Fruit fly (Drosophila melanogaster) whole organism, embryonic: Measurements from ENCODE around the gene CG10874.
A peak's percentile ranks its signal among the peaks of the same experiment; 100 is the strongest.

Source experiments
- Blimp-1 ChIP-seq: fragments of 200-800 bp; sonication (Bioruptor generic); optimal IDR thresholded peaks from 3 replicates; lab custom pipeline; 2018; ENCODE audit warnings: missing biosample characterization, missing genetic modification characterization, mild to moderate bottlenecking, moderate library complexity, missing genetic modification reagents
- CG10147 ChIP-seq: fragments of 200-800 bp; sonication (Bioruptor generic); optimal IDR thresholded peaks from 2 replicates; lab custom pipeline; 2019; ENCODE audit warnings: missing biosample characterization, mild to moderate bottlenecking, missing genetic modification characterization, moderate library complexity
- CG10366 ChIP-seq: fragments of 200-800 bp; sonication (Bioruptor generic); IDR thresholded peaks from 2 replicates; pipeline ENCODE4 v1.3.6; 2022; ENCODE audit warnings: missing biosample characterization, missing genetic modification characterization
- CG11504 ChIP-seq: fragments of 200-800 bp; sonication (Bioruptor generic); optimal IDR thresholded peaks from 3 replicates; lab custom pipeline; 2019; ENCODE audit warnings: missing biosample characterization, mild to moderate bottlenecking, missing genetic modification characterization, moderate library complexity
- CG12769 ChIP-seq: fragments of 200-800 bp; sonication (Bioruptor generic); optimal IDR thresholded peaks from 2 replicates; lab custom pipeline; 2019; ENCODE audit warnings: missing biosample characterization, mild to moderate bottlenecking, missing genetic modification characterization, moderate library complexity
- CG13123 ChIP-seq: fragments of 200-800 bp; sonication (Bioruptor generic); optimal IDR thresholded peaks from 2 replicates; lab custom pipeline; 2016; ENCODE audit warnings: missing biosample characterization, missing genetic modification characterization
- CG13894 ChIP-seq: fragments of 200-800 bp; sonication (Bioruptor generic); optimal IDR thresholded peaks from 3 replicates; lab custom pipeline; 2018; ENCODE audit warnings: missing biosample characterization, mild to moderate bottlenecking, missing genetic modification characterization, moderate library complexity
- CG1603 ChIP-seq: fragments of 200-800 bp; sonication (Bioruptor generic); optimal IDR thresholded peaks from 2 replicates; lab custom pipeline; 2019; ENCODE audit warnings: missing biosample characterization, mild to moderate bottlenecking, missing genetic modification characterization, moderate library complexity
- CG17361 ChIP-seq: fragments of 200-800 bp; sonication (Bioruptor generic); IDR thresholded peaks from 3 replicates; pipeline ENCODE4 v1.3.6; 2022; ENCODE audit warnings: missing biosample characterization, missing genetic modification characterization
- CG17912 ChIP-seq: fragments of 200-800 bp; sonication (Bioruptor generic); optimal IDR thresholded peaks from 2 replicates; lab custom pipeline; 2018; ENCODE audit warnings: missing biosample characterization, mild to moderate bottlenecking, missing genetic modification characterization
- CG18599 ChIP-seq: fragments of 200-800 bp; sonication (Bioruptor generic); optimal IDR thresholded peaks from 3 replicates; lab custom pipeline; 2017; ENCODE audit warnings: missing biosample characterization, missing genetic modification characterization, mild to moderate bottlenecking, moderate library complexity, missing genetic modification reagents
- CG2202 ChIP-seq: fragments of 200-800 bp; sonication (Bioruptor generic); optimal IDR thresholded peaks from 2 replicates; lab custom pipeline; 2018; ENCODE audit warnings: missing biosample characterization, mild to moderate bottlenecking, missing genetic modification characterization
- CG2678 ChIP-seq: fragments of 200-800 bp; sonication (Bioruptor generic); optimal IDR thresholded peaks from 3 replicates; lab custom pipeline; 2019; ENCODE audit warnings: missing biosample characterization, mild to moderate bottlenecking, missing genetic modification characterization, moderate library complexity
- CG32767 ChIP-seq: fragments of 200-800 bp; sonication (Bioruptor generic); IDR thresholded peaks from 2 replicates; pipeline ENCODE4 v1.3.6; 2022; ENCODE audit warnings: missing biosample characterization, missing genetic modification characterization
- CG4424 ChIP-seq: fragments of 200-800 bp; sonication (Bioruptor generic); optimal IDR thresholded peaks from 3 replicates; lab custom pipeline; 2016; ENCODE audit warnings: missing biosample characterization, missing genetic modification characterization
- CG8290 ChIP-seq, 3 experiments: fragments of 200-800 bp; sonication (Bioruptor generic); optimal IDR thresholded peaks; 2 replicates each; lab custom pipeline; 2016 to 2019; ENCODE audit warnings: missing biosample characterization in 3 of 3, missing genetic modification characterization in 3 of 3, mild to moderate bottlenecking in 2 of 3, moderate library complexity in 1 of 3
- CkIIα-i1 ChIP-seq: fragments of 200-800 bp; sonication (Bioruptor generic); IDR thresholded peaks from 2 replicates; pipeline ENCODE4 v1.3.6; 2022; ENCODE audit warnings: missing biosample characterization, missing genetic modification characterization
- D19A ChIP-seq: fragments of 200-800 bp; optimal IDR thresholded peaks from 3 replicates; lab custom pipeline; 2019; ENCODE audit warnings: missing biosample characterization, mild to moderate bottlenecking, missing genetic modification characterization, moderate library complexity
- Gug ChIP-seq: fragments of 200-800 bp; sonication (Bioruptor generic); IDR thresholded peaks from 4 replicates; pipeline ENCODE4 v1.3.6; 2022; ENCODE audit warnings: missing biosample characterization, missing genetic modification characterization
- Kr ChIP-seq: fragments of 200-800 bp; sonication (Bioruptor generic); optimal IDR thresholded peaks from 2 replicates; lab custom pipeline; 2017; ENCODE audit warnings: missing biosample characterization, mild to moderate bottlenecking, missing genetic modification characterization
- MBD-R2 ChIP-seq: fragments of 200-800 bp; sonication (Bioruptor generic); IDR thresholded peaks from 2 replicates; pipeline ENCODE4 v1.3.6; 2022; ENCODE audit warnings: missing biosample characterization, missing genetic modification characterization
- Med ChIP-seq: fragments of 200-800 bp; sonication (Bioruptor generic); peaks from one replicate; lab custom pipeline; 2016; ENCODE audit warnings: missing biosample characterization, missing genetic modification characterization, mild to moderate bottlenecking, inconsistent platforms, moderate library complexity
- Sox100B ChIP-seq: fragments of 200-800 bp; sonication (Bioruptor generic); optimal IDR thresholded peaks from 3 replicates; lab custom pipeline; 2018; ENCODE audit warnings: missing biosample characterization, mild to moderate bottlenecking, missing genetic modification characterization
- YL-1 ChIP-seq: fragments of 200-800 bp; sonication (Bioruptor generic); optimal IDR thresholded peaks from 3 replicates; lab custom pipeline; 2017; ENCODE audit warnings: missing biosample characterization, mild to moderate bottlenecking, missing genetic modification characterization
- abd-A ChIP-seq: fragments of 200-800 bp; sonication (Bioruptor generic); optimal IDR thresholded peaks from 3 replicates; lab custom pipeline; 2019; ENCODE audit warnings: missing biosample characterization, mild to moderate bottlenecking, missing genetic modification characterization, moderate library complexity
- cato ChIP-seq: fragments of 200-800 bp; sonication (Bioruptor generic); optimal IDR thresholded peaks from 2 replicates; lab custom pipeline; 2016; ENCODE audit warnings: missing biosample characterization, missing genetic modification characterization, borderline replicate concordance
- chinmo ChIP-seq: fragments of 200-800 bp; sonication (Bioruptor generic); IDR thresholded peaks from 4 replicates; pipeline ENCODE4 v1.3.6; 2022; ENCODE audit warnings: missing biosample characterization, missing genetic modification characterization; ENCODE audit not compliant: partially characterized antibody
- chn ChIP-seq: fragments of 200-800 bp; sonication (Bioruptor generic); optimal IDR thresholded peaks from 2 replicates; lab custom pipeline; 2016; ENCODE audit warnings: missing biosample characterization, missing genetic modification characterization
- dmrt11E ChIP-seq: fragments of 200-800 bp; sonication (Bioruptor generic); optimal IDR thresholded peaks from 3 replicates; lab custom pipeline; 2018; ENCODE audit warnings: missing biosample characterization, mild to moderate bottlenecking, missing genetic modification characterization, moderate library complexity
- eve ChIP-seq, 2 experiments: fragments of >200 bp; optimal IDR thresholded peaks; 2 replicates each; lab custom pipeline; 2017; ENCODE audit warnings: missing biosample characterization in 2 of 2, missing genetic modification characterization in 2 of 2
- gem ChIP-seq: fragments of 200-800 bp; sonication (Bioruptor generic); optimal IDR thresholded peaks from 2 replicates; lab custom pipeline; 2019; ENCODE audit warnings: missing biosample characterization, mild to moderate bottlenecking, missing genetic modification characterization, moderate library complexity
- grn ChIP-seq: fragments of 200-800 bp; sonication (Bioruptor generic); optimal IDR thresholded peaks from 3 replicates; lab custom pipeline; 2017; ENCODE audit warnings: missing biosample characterization, missing genetic modification characterization
- gsb ChIP-seq: fragments of 200-800 bp; sonication (Bioruptor generic); IDR thresholded peaks from 2 replicates; pipeline ENCODE4 v1.3.6; 2022; ENCODE audit warnings: missing biosample characterization, missing genetic modification characterization
- jing ChIP-seq: fragments of 200-800 bp; sonication (Bioruptor generic); optimal IDR thresholded peaks from 2 replicates; lab custom pipeline; 2018; ENCODE audit warnings: missing biosample characterization, mild to moderate bottlenecking, missing genetic modification characterization
- kni ChIP-seq: fragments of 200-800 bp; sonication (Bioruptor generic); optimal IDR thresholded peaks from 3 replicates; lab custom pipeline; 2017; ENCODE audit warnings: mild to moderate bottlenecking, missing biosample characterization, missing genetic modification reagents, missing genetic modification characterization
- lab ChIP-seq: fragments of 200-800 bp; sonication (Bioruptor generic); optimal IDR thresholded peaks from 3 replicates; lab custom pipeline; 2017; ENCODE audit warnings: missing biosample characterization, missing genetic modification characterization, mild to moderate bottlenecking, moderate library complexity, missing genetic modification reagents
- maf-S ChIP-seq: fragments of 200-800 bp; sonication (Bioruptor generic); optimal IDR thresholded peaks from 2 replicates; lab custom pipeline; 2016; ENCODE audit warnings: missing biosample characterization, missing genetic modification characterization
- phol ChIP-seq: fragments of 200-800 bp; sonication (Bioruptor generic); optimal IDR thresholded peaks from 3 replicates; lab custom pipeline; 2018; ENCODE audit warnings: missing biosample characterization, mild to moderate bottlenecking, missing genetic modification characterization, moderate library complexity
- pros ChIP-seq: fragments of 200-800 bp; sonication (Bioruptor generic); optimal IDR thresholded peaks from 3 replicates; lab custom pipeline; 2019; ENCODE audit warnings: missing biosample characterization, mild to moderate bottlenecking, missing genetic modification characterization, moderate library complexity
- pum ChIP-seq: fragments of 200-800 bp; sonication (Bioruptor generic); optimal IDR thresholded peaks from 2 replicates; lab custom pipeline; 2016; ENCODE audit warnings: missing biosample characterization, missing genetic modification characterization
- row ChIP-seq: fragments of 200-800 bp; sonication (Bioruptor generic); IDR thresholded peaks from 3 replicates; pipeline ENCODE4 v1.3.6; 2022; ENCODE audit warnings: missing biosample characterization, missing genetic modification characterization
- run ChIP-seq: fragments of 200-800 bp; sonication (Bioruptor generic); optimal IDR thresholded peaks from 3 replicates; lab custom pipeline; 2018; ENCODE audit warnings: missing biosample characterization, mild to moderate bottlenecking, missing genetic modification characterization
- sd ChIP-seq: fragments of 200-800 bp; sonication (Bioruptor generic); optimal IDR thresholded peaks from 3 replicates; lab custom pipeline; 2018; ENCODE audit warnings: missing biosample characterization, mild to moderate bottlenecking, missing genetic modification characterization, moderate library complexity
- sug ChIP-seq: fragments of 200-800 bp; optimal IDR thresholded peaks from 2 replicates; lab custom pipeline; 2019; ENCODE audit warnings: missing biosample characterization, mild to moderate bottlenecking, missing genetic modification characterization, moderate library complexity
- vvl ChIP-seq: fragments of 200-800 bp; sonication (Bioruptor generic); IDR thresholded peaks from 2 replicates; pipeline ENCODE4 v1.3.6; 2022; ENCODE audit warnings: missing biosample characterization, missing genetic modification characterization

CG10874 gene

DNA sequence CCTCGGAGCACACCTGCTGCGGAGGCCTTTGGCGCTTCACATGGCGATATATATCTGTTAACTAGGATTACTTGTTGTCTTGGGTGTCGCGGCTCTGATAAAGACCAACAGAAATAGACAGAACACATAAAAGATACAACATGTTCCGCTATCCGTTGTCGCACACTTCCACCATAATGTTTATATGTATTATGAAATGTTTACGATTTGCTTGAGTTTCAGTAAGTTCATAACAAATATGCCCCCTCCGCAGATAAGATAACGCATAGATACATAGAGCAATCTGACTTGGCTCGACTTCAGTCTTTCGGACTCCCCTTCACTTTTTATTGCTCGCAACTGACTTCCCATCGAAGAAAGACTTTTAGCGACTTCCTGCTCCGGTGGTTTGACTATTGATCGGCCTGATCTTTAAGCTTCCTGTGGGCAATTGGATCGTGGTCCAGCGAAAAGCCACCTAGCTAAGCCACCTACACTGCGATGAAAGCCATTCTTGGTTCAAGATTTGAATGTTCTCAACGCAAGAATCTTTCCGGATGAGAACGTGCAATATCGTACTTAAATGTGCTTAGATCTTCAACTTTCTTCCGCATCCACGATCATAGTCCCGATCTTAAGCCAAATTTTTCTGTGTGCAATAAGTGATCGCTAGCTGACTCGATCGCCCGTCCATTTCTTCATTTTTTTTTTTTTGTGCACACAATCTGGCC lies 23.8 kb downstream of the CG10874 start (continued):
- TF ChIP-seq CG4424 (no peak), maf-S (GFP tag; lab: Kevin White, UChicago) (no peak), CG2202 (no peak), dmrt11E (tag; lab: Kevin White, UChicago) (peak; percentile 10), phol (no peak), cato (no peak), eve (GFP tag; optimal IDR thresholded peaks at IDR 0.05; lab: Kevin White, UChicago) (no peak), CG10366 (no peak), CG18599 (GFP tag; lab: Kevin White, UChicago) (peak; percentile 56), run (tag; lab: Kevin White, UChicago) (peak; percentile 40), MBD-R2 (GFP tag; lab: Robert Waterston, UW) (no peak), CG11504 (peak; percentile 7), CG13123 (GFP tag; lab: Kevin White, UChicago) (no peak), sug (tag; lab: Kevin White, UChicago) (peak; percentile 55), CG17912 (GFP tag; lab: Kevin White, UChicago) (peak; percentile 49), jing (no peak), pum (no peak), CG32767 (GFP tag; lab: Robert Waterston, UW) (no peak)

DNA sequence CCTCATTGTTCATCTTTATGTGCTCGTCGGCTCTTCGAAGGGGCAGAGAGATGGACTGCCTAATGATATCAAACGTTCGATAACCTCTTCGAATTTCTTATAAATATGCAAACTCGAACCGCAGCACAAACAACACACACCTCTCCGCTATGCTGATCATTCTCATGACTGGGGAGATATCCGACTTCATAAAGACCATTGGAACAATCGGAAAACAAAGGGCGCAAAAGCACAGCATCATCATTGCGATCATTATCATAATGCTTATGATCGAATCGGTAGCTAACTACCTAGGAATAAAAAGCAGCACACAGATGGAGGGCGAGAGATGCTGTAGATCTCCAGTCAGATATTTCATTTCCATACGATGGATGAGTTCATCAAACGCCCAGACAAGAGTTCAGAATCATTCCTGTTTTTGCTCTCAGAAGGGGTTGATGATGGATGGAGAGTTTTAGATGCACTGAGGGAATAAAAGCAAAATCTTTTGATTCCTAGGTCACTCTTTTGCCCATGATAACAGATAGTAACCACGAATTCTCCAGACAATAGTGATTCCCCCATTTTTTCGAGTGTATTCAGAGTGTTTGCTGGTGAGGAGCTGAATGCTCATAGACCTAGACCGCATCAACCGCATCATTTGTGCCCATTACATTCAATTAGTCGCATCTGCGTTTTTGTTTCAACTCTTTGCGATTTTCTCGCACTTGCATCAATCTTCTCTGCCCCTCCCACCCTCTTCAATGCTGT lies 25.1 kb downstream of the CG10874 start:
- TF ChIP-seq grn (GFP tag; lab: Kevin White, UChicago) (peak; percentile 97), jing (no peak), CG8290 (GFP tag; optimal IDR thresholded peaks at IDR 0.05; lab: Kevin White, UChicago) (no peak), CG8290 (tag; optimal IDR thresholded peaks at IDR 0.05; lab: Kevin White, UChicago) (no peak), vvl (GFP tag; lab: Robert Waterston, UW) (peak; percentile 53; the same call in 1 of the 2 replicates), lab (GFP tag; lab: Kevin White, UChicago) (peak; percentile 8), CkIIα-i1 (GFP tag; lab: Robert Waterston, UW) (no peak), sd (tag; lab: Kevin White, UChicago) (peak; percentile 44), eve (GFP tag; optimal IDR thresholded peaks at IDR 0.05; lab: Kevin White, UChicago) (peak in 1 of 2 experiments; percentile 33), chn (peak; percentile 13), gsb (0 out of 2 replicates have a peak, but pooled peaks have one; percentile 13), CG2678 (tag; lab: Kevin White, UChicago) (peak; percentile 14), CG18599 (GFP tag; lab: Kevin White, UChicago) (no peak), pros (GFP tag; lab: Kevin White, UChicago) (peak; percentile 6), CG1603 (tag; lab: Kevin White, UChicago) (peak; percentile 43), YL-1 (no peak), phol (peak; percentile 6), CG17361 (GFP tag; lab: Robert Waterston, UW) (0 out of 3 replicates have a peak, but pooled peaks have one; percentile 17), dmrt11E (tag; lab: Kevin White, UChicago) (peak; percentile 17), Sox100B (no peak), row (GFP tag; lab: Robert Waterston, UW) (peak; percentile 24; the same call in 1 of the 3 replicates), abd-A (tag; lab: Kevin White, UChicago) (peak; percentile 82), Kr (peak; percentile 39), Med (GFP tag; lab: Kevin White, UChicago) (peak; percentile 51), CG12769 (tag; lab: Kevin White, UChicago) (peak; percentile 66), CG10147 (GFP tag; lab: Kevin White, UChicago) (no peak), D19A (tag; lab: Kevin White, UChicago) (peak; percentile 12), CG13894 (tag; lab: Kevin White, UChicago) (peak; percentile 68), kni (peak; percentile 71), Gug (GFP tag; lab: Robert Waterston, UW) (no peak), Blimp-1 (GFP tag; lab: Kevin White, UChicago) (peak; percentile 16), chinmo (GFP tag; lab: Robert Waterston, UW) (peak; percentile 82; the same call in 2 of the 4 replicates), gem (tag; lab: Kevin White, UChicago) (peak; percentile 2)
